3 fruit fly cellular contexts compared by ENCODE assay signal in genomic region chrX:8195449-8196156, dm6.
TF ChIP-seq lines count a peak whose summit lies in the region.

No protein-coding gene starts in this region.

- TF ChIP-seq CTCF in whole organism, embryonic (GFP tag; optimal IDR thresholded peaks at IDR 0.05; lab: Kevin White, UChicago), result no peak

TF ChIP-seq in whole organism, embryonic, 481 proteins besides CTCF, POLR2A, EP300 and RAD21 (continues in another document):
- no peak for TF ChIP-seq CG11695 (GFP tag; IDR thresholded peaks at IDR 0.05; lab: Robert Waterston, UW)
- TF ChIP-seq ci (GFP tag; IDR thresholded peaks at IDR 0.05; lab: Robert Waterston, UW), result peak; percentile 26; the same call in 1 of the 3 replicates
- TF ChIP-seq kni (GFP tag; optimal IDR thresholded peaks at IDR 0.05; lab: Kevin White, UChicago), result peak; percentile 51
- TF ChIP-seq gro (GFP tag; optimal IDR thresholded peaks at IDR 0.05; lab: Kevin White, UChicago), result no peak
- peak; percentile 30; the same call in 1 of the 2 replicates for TF ChIP-seq CG32772 (GFP tag; IDR thresholded peaks at IDR 0.05; lab: Robert Waterston, UW)
- TF ChIP-seq shn (GFP tag; optimal IDR thresholded peaks at IDR 0.05; lab: Kevin White, UChicago), result no peak
- TF ChIP-seq sd (tag; optimal IDR thresholded peaks at IDR 0.05; lab: Kevin White, UChicago), result peak; percentile 95
- TF ChIP-seq CG1832 (GFP tag; optimal IDR thresholded peaks at IDR 0.05; lab: Kevin White, UChicago), result peak; percentile 62
- TF ChIP-seq CG3407 (GFP tag; optimal IDR thresholded peaks at IDR 0.05; lab: Kevin White, UChicago), result no peak
- peak; percentile 26 for TF ChIP-seq sens (GFP tag; lab: Kevin White, UChicago)
- peak in 1 of 2 experiments; percentile 10 for TF ChIP-seq Trl (optimal IDR thresholded peaks at IDR 0.05; lab: Kevin White, UChicago)
- no peak for TF ChIP-seq Trl (GFP tag; optimal IDR thresholded peaks at IDR 0.05; lab: Kevin White, UChicago)
- no peak for TF ChIP-seq nerfin-2 (GFP tag; IDR thresholded peaks at IDR 0.05; lab: Robert Waterston, UW; ENCODE audit: partially characterized antibody)
- peak; percentile 60 for TF ChIP-seq sqz (GFP tag; optimal IDR thresholded peaks at IDR 0.05; lab: Kevin White, UChicago)
- peak; percentile 34; the same call in 1 of the 2 replicates for TF ChIP-seq CG7372 (GFP tag; IDR thresholded peaks at IDR 0.05; lab: Robert Waterston, UW)
- TF ChIP-seq slbo (GFP tag; IDR thresholded peaks at IDR 0.05; lab: Robert Waterston, UW), result peak; percentile 39; the same call in 1 of the 2 replicates
- TF ChIP-seq pita (GFP tag; optimal IDR thresholded peaks at IDR 0.05; lab: Kevin White, UChicago), result no peak
- no peak for TF ChIP-seq PHDP (tag; optimal IDR thresholded peaks at IDR 0.05; lab: Kevin White, UChicago)
- TF ChIP-seq chinmo (GFP tag; IDR thresholded peaks at IDR 0.05; lab: Robert Waterston, UW; ENCODE audit: partially characterized antibody), result peak; percentile 75; the same call in 1 of the 4 replicates
- TF ChIP-seq CG17912 (GFP tag; optimal IDR thresholded peaks at IDR 0.05; lab: Kevin White, UChicago), result no peak
- TF ChIP-seq vvl (GFP tag; IDR thresholded peaks at IDR 0.05; lab: Robert Waterston, UW), result 0 out of 2 replicates have a peak, but pooled peaks have one; percentile 8
- TF ChIP-seq CG9876 (GFP tag; optimal IDR thresholded peaks at IDR 0.05; lab: Kevin White, UChicago), result no peak
- no peak for TF ChIP-seq run (tag; optimal IDR thresholded peaks at IDR 0.05; lab: Kevin White, UChicago)
- TF ChIP-seq Rfx (GFP tag; IDR thresholded peaks at IDR 0.05; lab: Robert Waterston, UW), result peak; percentile 35; the same call in 1 of the 2 replicates
- TF ChIP-seq CG6654 (GFP tag; optimal IDR thresholded peaks at IDR 0.05; lab: Kevin White, UChicago), result peak; percentile 94
- TF ChIP-seq CG9932 (GFP tag; IDR thresholded peaks at IDR 0.05; lab: Robert Waterston, UW), result peak; percentile 6; the same call in 1 of the 2 replicates
- TF ChIP-seq crol (GFP tag; IDR thresholded peaks at IDR 0.05; lab: Robert Waterston, UW), result peak; percentile 80
- TF ChIP-seq Adf1 (GFP tag; IDR thresholded peaks at IDR 0.05; lab: Robert Waterston, UW), result 0 out of 2 replicates have a peak, but pooled peaks have one; percentile 21

TF ChIP-seq in whole organism, prepupa, 60 proteins besides CTCF, POLR2A, EP300 and RAD21:
- peak; percentile 36 for TF ChIP-seq CG6854 (GFP tag; optimal IDR thresholded peaks at IDR 0.05; lab: Kevin White, UChicago)
- TF ChIP-seq OdsH (GFP tag; optimal IDR thresholded peaks at IDR 0.05; lab: Kevin White, UChicago), result no peak

TF ChIP-seq in whole organism, wandering third instar larva, 38 proteins besides CTCF, POLR2A, EP300 and RAD21:
- TF ChIP-seq ey (GFP tag; optimal IDR thresholded peaks at IDR 0.05; lab: Kevin White, UChicago) (no peak), GATAd (GFP tag; optimal IDR thresholded peaks at IDR 0.05; lab: Kevin White, UChicago) (peak; percentile 72)

Comparison
In these comparisons a context has a peak if more than half of its experiments do, and no peak if none do; other contexts are left out.
1. Of the 7 proteins assayed by ChIP-seq in both whole organism, embryonic and whole organism, prepupa: peak only in whole organism, embryonic: none; only in whole organism, prepupa: CG6854; in both: none; in neither: 6.